In the genomic region with DNA sequence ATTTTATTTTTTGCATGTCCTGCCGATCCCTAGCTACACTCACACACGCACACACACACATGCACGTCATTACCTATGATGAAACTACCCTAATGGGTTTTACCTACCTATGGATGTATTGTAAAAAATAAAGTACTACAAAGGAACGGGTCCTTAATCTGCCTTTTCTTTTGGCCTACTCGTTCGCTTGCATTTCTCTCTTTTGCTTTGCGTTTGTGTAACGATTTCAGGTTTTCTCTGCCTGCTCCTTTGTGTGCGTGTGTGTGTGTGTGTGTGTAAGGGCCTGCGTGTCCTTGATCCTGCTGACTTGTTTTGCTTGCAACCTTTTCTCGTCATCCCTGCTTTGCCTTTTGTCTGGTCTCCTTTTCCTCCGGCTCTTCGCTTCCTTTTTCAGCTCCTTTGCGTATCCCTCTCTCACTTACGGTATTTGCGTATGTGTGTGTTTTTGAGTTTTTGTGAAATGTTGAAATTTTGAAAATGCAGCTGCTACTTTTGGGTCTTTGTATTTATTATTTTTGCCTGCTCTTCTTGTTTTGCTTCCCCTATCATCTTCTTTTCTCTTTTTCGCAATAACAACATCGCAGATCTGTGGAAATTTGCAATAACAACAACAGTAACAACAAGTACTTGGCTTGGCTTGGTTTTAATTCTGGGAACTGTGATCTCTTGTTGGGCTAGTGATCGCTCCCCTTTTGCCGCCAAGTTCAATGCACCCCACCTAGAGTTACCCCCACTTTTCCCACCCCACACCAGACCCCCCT, we compare ENCODE assay signal across 3 fruit fly cellular contexts.
TF ChIP-seq lines count a peak whose summit lies in the region.

No protein-coding gene starts in this region.

- no peak for TF ChIP-seq CTCF in whole organism, embryonic (GFP tag; optimal IDR thresholded peaks at IDR 0.05; lab: Kevin White, UChicago)

TF ChIP-seq in whole organism, embryonic, 481 proteins besides CTCF, POLR2A, EP300 and RAD21:
- TF ChIP-seq D (optimal IDR thresholded peaks at IDR 0.05; lab: Kevin White, UChicago) (peak; percentile 70), D (GFP tag; optimal IDR thresholded peaks at IDR 0.05; lab: Kevin White, UChicago) (no peak), crol (GFP tag; IDR thresholded peaks at IDR 0.05; lab: Robert Waterston, UW) (peak; percentile 90; the same call in 1 of the 2 replicates), pros (GFP tag; optimal IDR thresholded peaks at IDR 0.05; lab: Kevin White, UChicago) (peak; percentile 100), ac (GFP tag; optimal IDR thresholded peaks at IDR 0.05; lab: Kevin White, UChicago) (peak; percentile 46), CG15479 (GFP tag; optimal IDR thresholded peaks at IDR 0.05; lab: Kevin White, UChicago) (peak; percentile 98), zen (tag; optimal IDR thresholded peaks at IDR 0.05; lab: Kevin White, UChicago) (peak; percentile 82), rib (GFP tag; IDR thresholded peaks at IDR 0.05; lab: Robert Waterston, UW) (no peak), bab2 (GFP tag; optimal IDR thresholded peaks at IDR 0.05; lab: Kevin White, UChicago) (no peak), psq (GFP tag; optimal IDR thresholded peaks at IDR 0.05; lab: Kevin White, UChicago) (peak; percentile 65), Trl (optimal IDR thresholded peaks at IDR 0.05; lab: Kevin White, UChicago) (peak in 1 of 2 experiments; percentile 7), Trl (GFP tag; optimal IDR thresholded peaks at IDR 0.05; lab: Kevin White, UChicago) (no peak), CG1647 (GFP tag; optimal IDR thresholded peaks at IDR 0.05; lab: Kevin White, UChicago) (no peak), pzg (GFP tag; optimal IDR thresholded peaks at IDR 0.05; lab: Kevin White, UChicago) (no peak), sqz (GFP tag; optimal IDR thresholded peaks at IDR 0.05; lab: Kevin White, UChicago) (peak; percentile 15), CG17359 (tag; optimal IDR thresholded peaks at IDR 0.05; lab: Kevin White, UChicago) (no peak), CG10959 (GFP tag; IDR thresholded peaks at IDR 0.05; lab: Robert Waterston, UW) (no peak), CG11504 (tag; optimal IDR thresholded peaks at IDR 0.05; lab: Kevin White, UChicago) (no peak), tll (GFP tag; optimal IDR thresholded peaks at IDR 0.05; lab: Kevin White, UChicago) (peak in 1 of 2 experiments; percentile 94), kni (GFP tag; optimal IDR thresholded peaks at IDR 0.05; lab: Kevin White, UChicago) (peak; percentile 23), Dek (tag; optimal IDR thresholded peaks at IDR 0.05; lab: Kevin White, UChicago) (no peak), MBD-R2 (GFP tag; IDR thresholded peaks at IDR 0.05; lab: Robert Waterston, UW) (no peak), B-H1 (GFP tag; IDR thresholded peaks at IDR 0.05; lab: Robert Waterston, UW) (no peak), CG4707 (GFP tag; optimal IDR thresholded peaks at IDR 0.05; lab: Kevin White, UChicago) (no peak), CG2199 (GFP tag; IDR thresholded peaks at IDR 0.05; lab: Robert Waterston, UW) (peak; percentile 38; the same call in 1 of the 3 replicates), Dbx (GFP tag; IDR thresholded peaks at IDR 0.05; lab: Robert Waterston, UW) (no peak), cg (GFP tag; optimal IDR thresholded peaks at IDR 0.05; lab: Kevin White, UChicago) (peak; percentile 80)

TF ChIP-seq in whole organism, pupa, 21 proteins besides CTCF, POLR2A, EP300 and RAD21:
- peak; percentile 87 for TF ChIP-seq EcR (GFP tag; optimal IDR thresholded peaks at IDR 0.05; lab: Kevin White, UChicago)
- TF ChIP-seq rn (GFP tag; IDR thresholded peaks at IDR 0.05; lab: Robert Waterston, UW) = no peak

TF ChIP-seq in whole organism, wandering third instar larva, 38 proteins besides CTCF, POLR2A, EP300 and RAD21:
- no peak for TF ChIP-seq Hr83 (GFP tag; optimal IDR thresholded peaks at IDR 0.05; lab: Kevin White, UChicago; ENCODE audit: poor library complexity, severe bottlenecking)
- peak; percentile 75 for TF ChIP-seq psq (GFP tag; optimal IDR thresholded peaks at IDR 0.05; lab: Kevin White, UChicago)

Comparison
In these comparisons a context has a peak if more than half of its experiments do, and no peak if none do; other contexts are left out.
1. Of the 10 proteins assayed by ChIP-seq in both whole organism, embryonic and whole organism, wandering third instar larva: peak only in whole organism, embryonic: none; only in whole organism, wandering third instar larva: none; in both: psq; in neither: 9.